Fruit fly (Drosophila melanogaster) whole organism, prepupa: Measurements from ENCODE around the gene CG5191.

ENCODE experiments used
- Blimp-1 ChIP-seq: fragments of 200-800 bp; sonication (Bioruptor generic); optimal IDR thresholded peaks from 3 replicates; lab custom pipeline; 2017; ENCODE audit warnings: missing biosample characterization, missing genetic modification characterization, mild to moderate bottlenecking, moderate library complexity, missing genetic modification reagents
- CG10669 ChIP-seq: fragments of 200-800 bp; sonication (Bioruptor generic); optimal IDR thresholded peaks from 3 replicates; lab custom pipeline; 2018; ENCODE audit warnings: missing biosample characterization, mild to moderate bottlenecking, missing genetic modification characterization, moderate library complexity
- CG11294 ChIP-seq: fragments of 200-800 bp; sonication (Bioruptor generic); IDR thresholded peaks from 2 replicates; pipeline ENCODE4 v1.3.6; 2022; ENCODE audit warnings: missing biosample characterization, missing genetic modification characterization
- CG11762 ChIP-seq: fragments of 200-800 bp; sonication (Bioruptor generic); optimal IDR thresholded peaks from 3 replicates; lab custom pipeline; 2016; ENCODE audit warnings: missing biosample characterization, missing genetic modification characterization; ENCODE audit not compliant: insufficient read depth
- CG11902 ChIP-seq: fragments of 200-800 bp; sonication (Bioruptor generic); optimal IDR thresholded peaks from 3 replicates; lab custom pipeline; 2016; ENCODE audit warnings: missing biosample characterization, missing genetic modification characterization
- CG15336 ChIP-seq: fragments of 200-800 bp; sonication (Bioruptor generic); IDR thresholded peaks from 2 replicates; pipeline ENCODE4 v1.3.6; 2022; ENCODE audit warnings: missing biosample characterization, missing genetic modification characterization
- CG1621 ChIP-seq: fragments of 200-800 bp; sonication (Bioruptor generic); optimal IDR thresholded peaks from 3 replicates; lab custom pipeline; 2018; ENCODE audit warnings: missing biosample characterization, mild to moderate bottlenecking, missing genetic modification characterization
- CG31627 ChIP-seq: fragments of 200-800 bp; sonication (Bioruptor generic); optimal IDR thresholded peaks from 3 replicates; lab custom pipeline; 2016; ENCODE audit warnings: missing biosample characterization, missing genetic modification characterization
- CG32006 ChIP-seq: fragments of 200-800 bp; sonication (Bioruptor generic); optimal IDR thresholded peaks from 3 replicates; lab custom pipeline; 2017; ENCODE audit warnings: missing biosample characterization, mild to moderate bottlenecking, missing genetic modification characterization
- CG34406 ChIP-seq: fragments of 200-800 bp; sonication (Bioruptor generic); optimal IDR thresholded peaks from 3 replicates; lab custom pipeline; 2016; ENCODE audit warnings: missing biosample characterization, missing genetic modification characterization
- CG3919 ChIP-seq: fragments of 200-800 bp; sonication (Bioruptor generic); optimal IDR thresholded peaks from 3 replicates; lab custom pipeline; 2016; ENCODE audit warnings: missing biosample characterization, missing genetic modification characterization
- CG4318 ChIP-seq: fragments of 200-800 bp; sonication (Bioruptor generic); optimal IDR thresholded peaks from 3 replicates; lab custom pipeline; 2017; ENCODE audit warnings: missing biosample characterization, mild to moderate bottlenecking, missing genetic modification characterization
- CG6163 ChIP-seq: fragments of 200-800 bp; sonication (Bioruptor generic); IDR thresholded peaks from 3 replicates; pipeline ENCODE4 v1.3.6; 2022; ENCODE audit warnings: missing biosample characterization, missing genetic modification characterization
- CG6276 ChIP-seq: fragments of 200-800 bp; sonication (Bioruptor generic); optimal IDR thresholded peaks from 2 replicates; lab custom pipeline; 2017; ENCODE audit warnings: missing biosample characterization, mild to moderate bottlenecking, missing genetic modification characterization
- CG6792 ChIP-seq: fragments of 200-800 bp; sonication (Bioruptor generic); optimal IDR thresholded peaks from 3 replicates; lab custom pipeline; 2016; ENCODE audit warnings: missing biosample characterization, missing genetic modification characterization
- CG6808 ChIP-seq: fragments of 200-800 bp; sonication (Bioruptor generic); optimal IDR thresholded peaks from 3 replicates; lab custom pipeline; 2017; ENCODE audit warnings: missing biosample characterization, missing genetic modification characterization, mild to moderate bottlenecking, moderate library complexity, missing genetic modification reagents
- CG6854 ChIP-seq: fragments of 200-800 bp; sonication (Bioruptor generic); optimal IDR thresholded peaks from 2 replicates; lab custom pipeline; 2017; ENCODE audit warnings: missing biosample characterization, mild to moderate bottlenecking, missing genetic modification characterization
- CG7368 ChIP-seq: fragments of 200-800 bp; sonication (Bioruptor generic); optimal IDR thresholded peaks from 3 replicates; lab custom pipeline; 2016; ENCODE audit warnings: missing biosample characterization, missing genetic modification characterization
- CG8119 ChIP-seq: fragments of 200-800 bp; sonication (Bioruptor generic); IDR thresholded peaks from 3 replicates; pipeline ENCODE4 v1.3.6; 2022; ENCODE audit warnings: missing biosample characterization, missing genetic modification characterization
- CG8319 ChIP-seq: fragments of 200-800 bp; sonication (Bioruptor generic); optimal IDR thresholded peaks from 3 replicates; lab custom pipeline; 2016; ENCODE audit warnings: missing biosample characterization, missing genetic modification characterization
- CG8632 ChIP-seq: fragments of 200-800 bp; sonication (Bioruptor generic); optimal IDR thresholded peaks from 3 replicates; lab custom pipeline; 2016; ENCODE audit warnings: missing biosample characterization, missing genetic modification characterization
- CG9139 ChIP-seq: fragments of 200-800 bp; sonication (Bioruptor generic); optimal IDR thresholded peaks from 3 replicates; lab custom pipeline; 2017; ENCODE audit warnings: missing biosample characterization, mild to moderate bottlenecking, missing genetic modification characterization
- Eip78C ChIP-seq: fragments of 200-800 bp; sonication (Bioruptor generic); peaks from one replicate; lab custom pipeline; 2016; ENCODE audit warnings: missing biosample characterization, missing genetic modification characterization
- Ets96B ChIP-seq: fragments of 200-800 bp; optimal IDR thresholded peaks from 2 replicates; lab custom pipeline; 2019; ENCODE audit warnings: missing biosample characterization, mild to moderate bottlenecking, missing genetic modification characterization, moderate library complexity
- Hr38 ChIP-seq: sonication (Bioruptor generic); optimal IDR thresholded peaks from 2 replicates; lab custom pipeline; 2016; ENCODE audit warnings: missing biosample characterization, missing genetic modification characterization
- Hr39 ChIP-seq: fragments of 200-800 bp; sonication (Bioruptor generic); optimal IDR thresholded peaks from 2 replicates; lab custom pipeline; 2016; ENCODE audit warnings: missing biosample characterization, missing genetic modification characterization
- Hr4 ChIP-seq: fragments of 200-800 bp; sonication (Bioruptor generic); optimal IDR thresholded peaks from 3 replicates; lab custom pipeline; 2016; ENCODE audit warnings: missing biosample characterization, missing genetic modification characterization
- OdsH ChIP-seq: fragments of 200-800 bp; sonication (Bioruptor generic); optimal IDR thresholded peaks from 3 replicates; lab custom pipeline; 2016; ENCODE audit warnings: missing biosample characterization, missing genetic modification characterization
- Smox ChIP-seq: fragments of 200-800 bp; sonication (Bioruptor generic); optimal IDR thresholded peaks from 3 replicates; lab custom pipeline; 2016; ENCODE audit warnings: missing biosample characterization, missing genetic modification characterization
- Sox15 ChIP-seq: fragments of 200-800 bp; sonication (Bioruptor generic); optimal IDR thresholded peaks from 3 replicates; lab custom pipeline; 2016; ENCODE audit warnings: missing biosample characterization, missing genetic modification characterization
- acj6 ChIP-seq: fragments of 200-800 bp; sonication (Bioruptor generic); optimal IDR thresholded peaks from 3 replicates; lab custom pipeline; 2016; ENCODE audit warnings: missing biosample characterization, missing genetic modification characterization
- cyc ChIP-seq: fragments of 200-800 bp; sonication (Bioruptor generic); optimal IDR thresholded peaks from 3 replicates; lab custom pipeline; 2016; ENCODE audit warnings: missing biosample characterization, missing genetic modification characterization
- eg ChIP-seq: fragments of 200-800 bp; sonication (Bioruptor generic); IDR thresholded peaks from 3 replicates; pipeline ENCODE4 v1.3.6; 2022; ENCODE audit warnings: missing biosample characterization, missing genetic modification characterization
- fd59A ChIP-seq: fragments of 200-800 bp; sonication (Bioruptor generic); optimal IDR thresholded peaks from 2 replicates; lab custom pipeline; 2017; ENCODE audit warnings: missing biosample characterization, mild to moderate bottlenecking, missing genetic modification characterization, missing genetic modification reagents
- fd85E ChIP-seq: fragments of 200-800 bp; sonication (Bioruptor generic); optimal IDR thresholded peaks from 3 replicates; lab custom pipeline; 2016; ENCODE audit warnings: missing biosample characterization, missing genetic modification characterization
- fkh ChIP-seq: fragments of 200-800 bp; sonication (Bioruptor generic); optimal IDR thresholded peaks from 3 replicates; lab custom pipeline; 2017; ENCODE audit warnings: missing biosample characterization, mild to moderate bottlenecking, missing genetic modification characterization, moderate library complexity
- net ChIP-seq: fragments of 200-800 bp; sonication (Bioruptor generic); optimal IDR thresholded peaks from 3 replicates; lab custom pipeline; 2016; ENCODE audit warnings: missing biosample characterization, missing genetic modification characterization
- salr ChIP-seq, 2 experiments: fragments of 200-800 bp; sonication (Bioruptor generic); optimal IDR thresholded peaks; 3 replicates each; lab custom pipeline; 2016 to 2018; ENCODE audit warnings: missing biosample characterization in 2 of 2, missing genetic modification characterization in 2 of 2, mild to moderate bottlenecking in 1 of 2
- svp ChIP-seq: fragments of 200-800 bp; sonication (Bioruptor generic); peaks from one replicate; lab custom pipeline; 2016; ENCODE audit warnings: missing biosample characterization, missing genetic modification characterization
- topi ChIP-seq: fragments of 200-800 bp; sonication (Bioruptor generic); optimal IDR thresholded peaks from 3 replicates; lab custom pipeline; 2016; ENCODE audit warnings: missing biosample characterization, missing genetic modification characterization
- vri ChIP-seq: fragments of 200-800 bp; sonication (Bioruptor generic); optimal IDR thresholded peaks from 3 replicates; lab custom pipeline; 2016; ENCODE audit warnings: missing biosample characterization, mild to moderate bottlenecking, missing genetic modification characterization

CG5191 gene

DNA sequence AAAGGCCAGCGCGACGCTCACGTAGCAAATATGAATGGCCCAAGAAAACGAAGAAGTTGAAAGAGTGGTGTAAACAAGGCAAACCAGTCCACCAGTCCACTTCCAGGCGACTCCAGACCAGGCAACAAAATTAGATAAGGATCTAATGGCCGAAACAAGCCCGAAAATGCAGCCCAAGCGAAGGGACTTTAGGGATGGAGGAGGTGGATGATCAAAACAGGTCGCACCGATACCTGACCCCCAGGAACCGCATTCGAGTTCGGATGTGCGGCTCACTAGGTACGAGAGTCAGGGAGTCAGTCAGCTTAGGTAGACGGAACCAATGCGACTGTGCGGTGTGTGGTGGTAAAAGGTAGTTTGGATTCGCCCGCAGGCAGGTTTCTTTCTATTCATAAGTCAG is 17.4 kb upstream of the CG5191 start:
- no peak for TF ChIP-seq Hr38 (GFP tag; lab: Kevin White, UChicago)
- peak; percentile 23 for TF ChIP-seq Eip78C
- TF ChIP-seq, all 60 proteins: peak for 1

DNA sequence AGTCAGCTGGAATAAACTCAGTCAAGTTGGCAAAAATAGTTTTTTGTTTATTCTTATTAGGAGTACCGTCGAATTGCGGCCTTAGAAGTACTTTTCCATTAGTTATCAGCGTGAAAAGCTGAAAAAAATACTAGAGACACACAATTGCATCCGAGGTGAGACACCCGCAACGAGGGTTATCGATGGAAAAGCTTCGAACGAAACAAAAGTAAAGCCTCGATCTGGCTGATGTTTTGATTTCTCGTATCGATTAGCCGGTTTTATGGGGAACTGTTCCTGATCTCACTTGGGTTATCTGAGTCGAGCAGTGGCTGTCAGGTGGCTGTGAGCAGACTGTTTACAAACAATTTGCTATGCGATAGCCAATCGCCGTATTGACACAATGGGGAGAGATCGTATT is 16.9 kb upstream of the CG5191 start:
- TF ChIP-seq svp (GFP tag; lab: Kevin White, UChicago) (peak; percentile 99), fkh (GFP tag; lab: Kevin White, UChicago) (peak; percentile 15), CG10669 (GFP tag; lab: Kevin White, UChicago) (no peak)

- peak; percentile 17 for TF ChIP-seq OdsH (GFP tag; lab: Kevin White, UChicago)
- TF ChIP-seq CG6808 = no peak
Measured at dm6 chr3R:20544952-20545351, 15.7 kb upstream of the CG5191 start.

DNA sequence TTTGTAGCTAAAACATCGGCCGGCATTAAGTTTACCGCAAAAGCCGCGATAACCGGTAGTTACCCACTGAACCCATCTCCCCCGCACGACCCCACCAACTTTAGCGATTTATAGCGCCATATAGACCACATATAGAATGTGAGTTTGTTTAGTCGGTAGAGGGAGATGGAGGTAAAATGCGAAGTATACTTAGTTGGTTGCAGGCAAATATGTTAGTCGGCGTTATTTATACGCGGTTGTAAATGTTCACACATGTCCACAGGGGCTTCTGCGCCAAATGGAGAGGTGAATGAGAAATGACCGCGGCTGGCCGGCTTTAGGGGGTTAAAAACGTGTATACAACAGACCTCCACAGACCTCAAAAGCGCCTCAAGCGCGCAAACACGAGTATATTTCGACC is 15.0 kb upstream of the CG5191 start:
- TF ChIP-seq fkh (GFP tag; lab: Kevin White, UChicago) (peak; percentile 54), eg (GFP tag; lab: Robert Waterston, UW) (peak; percentile 45; the same call in 1 of the 3 replicates), svp (GFP tag; lab: Kevin White, UChicago) (peak; percentile 62), CG6163 (peak; percentile 31; the same call in 1 of the 3 replicates), OdsH (GFP tag; lab: Kevin White, UChicago) (no peak), CG6854 (GFP tag; lab: Kevin White, UChicago) (no peak), CG32006 (GFP tag; lab: Kevin White, UChicago) (no peak)

dm6 chr3R:20546662-20547620 is 13.7 kb upstream of the CG5191 start:
- no peak for TF ChIP-seq cyc
- TF ChIP-seq CG31627 (GFP tag; lab: Kevin White, UChicago) = no peak
- TF ChIP-seq Ets96B (tag; lab: Kevin White, UChicago) = no peak
- TF ChIP-seq CG11762 (GFP tag; lab: Kevin White, UChicago) = no peak
- peak; percentile 59 for TF ChIP-seq vri (GFP tag; lab: Kevin White, UChicago)
- TF ChIP-seq CG1621 (tag; lab: Kevin White, UChicago) = no peak
- TF ChIP-seq Hr4 (GFP tag; lab: Kevin White, UChicago) = peak; percentile 37
- TF ChIP-seq CG3919 (GFP tag; lab: Kevin White, UChicago) = no peak
- TF ChIP-seq CG8319 (GFP tag; lab: Kevin White, UChicago) = no peak
- no peak for TF ChIP-seq salr (GFP tag; optimal IDR thresholded peaks at IDR 0.05; lab: Kevin White, UChicago)
- TF ChIP-seq topi = no peak
- TF ChIP-seq Hr38 (GFP tag; lab: Kevin White, UChicago) = no peak
- TF ChIP-seq CG8632 = no peak
- TF ChIP-seq CG6792 (GFP tag; lab: Kevin White, UChicago) = no peak
- TF ChIP-seq CG4318 = no peak
- TF ChIP-seq CG9139 (GFP tag; lab: Kevin White, UChicago) = no peak
- no peak for TF ChIP-seq CG6854 (GFP tag; lab: Kevin White, UChicago)
- TF ChIP-seq CG15336 = peak; percentile 49
- TF ChIP-seq CG11902 (GFP tag; lab: Kevin White, UChicago) = no peak
- no peak for TF ChIP-seq net
- no peak for TF ChIP-seq acj6 (GFP tag; lab: Kevin White, UChicago)
- TF ChIP-seq fd85E (GFP tag; lab: Kevin White, UChicago) = no peak
- TF ChIP-seq Blimp-1 (GFP tag; lab: Kevin White, UChicago) = no peak
- no peak for TF ChIP-seq CG6276
- TF ChIP-seq CG34406 = no peak
- TF ChIP-seq Sox15 (GFP tag; lab: Kevin White, UChicago) = no peak
- no peak for TF ChIP-seq Smox (GFP tag; lab: Kevin White, UChicago)
- TF ChIP-seq CG8119 = no peak
- no peak for TF ChIP-seq CG11294 (GFP tag; lab: Robert Waterston, UW)
- no peak for TF ChIP-seq fd59A (GFP tag; lab: Kevin White, UChicago)
- no peak for TF ChIP-seq CG32006 (GFP tag; lab: Kevin White, UChicago)
- no peak for TF ChIP-seq CG7368 (GFP tag; lab: Kevin White, UChicago)
- TF ChIP-seq CG6163 = peak; percentile 19; the same call in 1 of the 3 replicates
- TF ChIP-seq CG10669 (GFP tag; lab: Kevin White, UChicago) = peak; percentile 26
- no peak for TF ChIP-seq eg (GFP tag; lab: Robert Waterston, UW)
- TF ChIP-seq Hr39 = peak; percentile 1
